Worm (Caenorhabditis elegans) whole organism, mixed stage, embryonic: Measurements from ENCODE around the gene metr-1.

ENCODE experiments used
- ceh-43 ChIP-seq: fragments of 200-800 bp; sonication (Bioruptor generic); optimal IDR thresholded peaks from 2 replicates; lab custom pipeline; 2018; ENCODE audit warnings: mild to moderate bottlenecking, missing genetic modification characterization, moderate library complexity, missing compliant biosample characterization
- elt-3 ChIP-seq: fragments of 150-350 bp; optimal IDR thresholded peaks from 2 replicates; lab custom pipeline; 2014; ENCODE audit warnings: missing biosample characterization, missing genetic modification characterization
- lin-32 ChIP-seq: fragments of 200-800 bp; sonication (Bioruptor generic); optimal IDR thresholded peaks from 2 replicates; lab custom pipeline; 2018; ENCODE audit warnings: mild to moderate bottlenecking, missing genetic modification characterization, missing compliant biosample characterization
- lsy-2 ChIP-seq: fragments of 150-350 bp; optimal IDR thresholded peaks from 2 replicates; lab custom pipeline; 2014; ENCODE audit warnings: missing biosample characterization, missing genetic modification characterization
- nhr-2 ChIP-seq: fragments of 150-350 bp; optimal IDR thresholded peaks from 2 replicates; lab custom pipeline; 2014; ENCODE audit warnings: missing biosample characterization, missing genetic modification characterization
- tbx-8 ChIP-seq: fragments of 200-800 bp; sonication (Bioruptor generic); optimal IDR thresholded peaks from 2 replicates; lab custom pipeline; 2018; ENCODE audit warnings: mild to moderate bottlenecking, missing genetic modification characterization, moderate library complexity, missing compliant biosample characterization

Gene metr-1

DNA sequence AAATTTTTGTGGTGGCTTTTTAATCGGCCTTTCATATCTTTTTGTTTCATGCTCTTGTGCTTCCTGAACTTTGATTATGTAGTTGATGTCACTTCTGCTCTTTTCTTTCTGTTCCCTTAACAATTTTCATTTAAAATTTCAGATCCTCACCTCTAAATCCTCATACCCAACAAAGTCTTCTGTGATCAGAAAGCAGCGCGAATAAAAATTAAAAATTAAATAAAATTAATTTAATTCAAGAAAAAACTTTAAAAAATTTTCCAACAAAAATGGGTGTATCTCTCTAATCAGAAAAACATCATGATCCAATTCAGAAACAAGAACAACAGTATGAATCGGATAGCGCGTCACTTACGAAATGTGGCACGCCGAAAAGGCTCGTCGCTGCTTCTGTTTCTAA is 48.9 kb downstream of the metr-1 start, which contains the start of gene ptp-3:
ptp-3 (plus strand) TSS at position 301 of the 400 bp plus-strand sequence.
- TF ChIP-seq elt-3 (tag; lab: Kevin White, UChicago) = no peak
- TF ChIP-seq lsy-2 (tag; lab: Kevin White, UChicago) = no peak
- no peak for TF ChIP-seq ceh-43 (GFP tag; lab: Kevin White, UChicago)
- TF ChIP-seq lin-32 (GFP tag; lab: Kevin White, UChicago) = no peak
- TF ChIP-seq tbx-8 = no peak
- TF ChIP-seq nhr-2 (tag; lab: Kevin White, UChicago) = no peak
